Worm (Caenorhabditis elegans) whole organism, L2 larva: Measurements from ENCODE around the gene vps-36.

ENCODE experiments used
- C34F6.9 ChIP-seq: fragments of 150-350 bp; optimal IDR thresholded peaks from 2 replicates; lab custom pipeline; 2014; ENCODE audit warnings: missing biosample characterization, missing genetic modification characterization
- F13H6.1 ChIP-seq: sonication (generic microtip); optimal IDR thresholded peaks from 2 replicates; lab custom pipeline; 2016; ENCODE audit warnings: missing genetic modification characterization, missing compliant biosample characterization
- R02D3.7 ChIP-seq: fragments of 150-350 bp; optimal IDR thresholded peaks from 2 replicates; lab custom pipeline; 2014; ENCODE audit warnings: missing biosample characterization, missing genetic modification characterization
- Y55F3AM.14 ChIP-seq: fragments of 200-800 bp; sonication (Bioruptor generic); optimal IDR thresholded peaks from 2 replicates; lab custom pipeline; 2018; ENCODE audit warnings: mild to moderate bottlenecking, missing genetic modification characterization, missing compliant biosample characterization
- alr-1 ChIP-seq: fragments of 150-350 bp; optimal IDR thresholded peaks from 2 replicates; lab custom pipeline; 2014; ENCODE audit warnings: missing biosample characterization, missing genetic modification characterization
- aly-2 ChIP-seq: fragments of 150-350 bp; optimal IDR thresholded peaks from 2 replicates; lab custom pipeline; 2014; ENCODE audit warnings: missing biosample characterization, missing genetic modification characterization
- ama-1 ChIP-seq: fragments of 150-350 bp; optimal IDR thresholded peaks from 2 replicates; lab custom pipeline; 2018; ENCODE audit warnings: inconsistent platforms
- blmp-1 ChIP-seq: sonication (generic microtip); optimal IDR thresholded peaks from 2 replicates; lab custom pipeline; 2017; ENCODE audit warnings: missing genetic modification characterization, mild to moderate bottlenecking, missing compliant biosample characterization, antibody characterized with exemption, moderate library complexity; ENCODE audit not compliant: insufficient read depth
- ceh-16 ChIP-seq: fragments of 150-350 bp; optimal IDR thresholded peaks from 2 replicates; lab custom pipeline; 2014; ENCODE audit warnings: missing biosample characterization, missing genetic modification characterization
- ceh-82 ChIP-seq: fragments of 150-350 bp; optimal IDR thresholded peaks from 2 replicates; lab custom pipeline; 2014; ENCODE audit warnings: missing biosample characterization, missing genetic modification characterization
- crh-2 ChIP-seq: sonication (generic microtip); optimal IDR thresholded peaks from 2 replicates; lab custom pipeline; 2017; ENCODE audit warnings: missing biosample characterization, missing genetic modification characterization
- dmd-4 ChIP-seq: sonication (generic microtip); optimal IDR thresholded peaks from 2 replicates; lab custom pipeline; 2017; ENCODE audit warnings: missing biosample characterization, missing genetic modification characterization
- egl-27 ChIP-seq: sonication (generic microtip); optimal IDR thresholded peaks from 3 replicates; lab custom pipeline; 2017; ENCODE audit warnings: missing biosample characterization, missing genetic modification reagents, missing genetic modification characterization
- elt-1 ChIP-seq: fragments of 150-350 bp; optimal IDR thresholded peaks from 2 replicates; lab custom pipeline; 2014; ENCODE audit warnings: missing biosample characterization, missing genetic modification characterization
- elt-3 ChIP-seq: sonication (generic microtip); optimal IDR thresholded peaks from 2 replicates; lab custom pipeline; 2017; ENCODE audit warnings: missing biosample characterization, missing genetic modification characterization
- fos-1 ChIP-seq: fragments of 150-350 bp; optimal IDR thresholded peaks from 2 replicates; lab custom pipeline; 2014; ENCODE audit warnings: missing biosample characterization, missing genetic modification characterization
- gmeb-1 ChIP-seq: fragments of 150-350 bp; optimal IDR thresholded peaks from 2 replicates; lab custom pipeline; 2014; ENCODE audit warnings: missing biosample characterization, missing genetic modification characterization
- lin-13 ChIP-seq: fragments of 150-350 bp; optimal IDR thresholded peaks from 2 replicates; lab custom pipeline; 2014; ENCODE audit warnings: missing biosample characterization, missing genetic modification reagents, missing genetic modification characterization
- lsy-2 ChIP-seq, 2 experiments: fragments of 150-350 bp in 1 of 2; sonication (generic microtip) in 1 of 2; optimal IDR thresholded peaks; 2 replicates each; lab custom pipeline; 2014 to 2017; ENCODE audit warnings: missing biosample characterization in 2 of 2, missing genetic modification characterization in 2 of 2
- mab-5 ChIP-seq: fragments of 150-350 bp; optimal IDR thresholded peaks from 2 replicates; lab custom pipeline; 2014; ENCODE audit warnings: missing biosample characterization, missing genetic modification characterization
- mbf-1 ChIP-seq: sonication (generic microtip); optimal IDR thresholded peaks from 2 replicates; lab custom pipeline; 2017; ENCODE audit warnings: missing biosample characterization, missing genetic modification characterization
- mdl-1 ChIP-seq, 2 experiments: fragments of 150-350 bp in 1 of 2; sonication (generic microtip) in 1 of 2; optimal IDR thresholded peaks; 2 replicates each; lab custom pipeline; 2017; ENCODE audit warnings: missing biosample characterization in 2 of 2, missing genetic modification characterization in 2 of 2
- nhr-11 ChIP-seq: fragments of 150-350 bp; optimal IDR thresholded peaks from 2 replicates; lab custom pipeline; 2014; ENCODE audit warnings: missing biosample characterization, missing genetic modification characterization
- nhr-12 ChIP-seq: fragments of 150-350 bp; optimal IDR thresholded peaks from 2 replicates; lab custom pipeline; 2014; ENCODE audit warnings: missing biosample characterization, missing genetic modification characterization
- nhr-129 ChIP-seq: fragments of 150-350 bp; optimal IDR thresholded peaks from 2 replicates; lab custom pipeline; 2014; ENCODE audit warnings: missing biosample characterization, missing genetic modification characterization
- nhr-21 ChIP-seq: fragments of 150-350 bp; optimal IDR thresholded peaks from 2 replicates; lab custom pipeline; 2014; ENCODE audit warnings: missing biosample characterization, missing genetic modification characterization
- nhr-23 ChIP-seq: fragments of 150-350 bp; optimal IDR thresholded peaks from 2 replicates; lab custom pipeline; 2014; ENCODE audit warnings: missing biosample characterization, missing genetic modification reagents, missing genetic modification characterization
- nhr-237 ChIP-seq: fragments of 150-350 bp; optimal IDR thresholded peaks from 2 replicates; lab custom pipeline; 2014; ENCODE audit warnings: missing biosample characterization, missing genetic modification characterization
- nhr-25 ChIP-seq: fragments of 150-350 bp; sonication (generic microtip); optimal IDR thresholded peaks from 3 replicates; lab custom pipeline; 2014; ENCODE audit warnings: missing biosample characterization, missing genetic modification characterization
- nhr-6 ChIP-seq: fragments of 150-350 bp; optimal IDR thresholded peaks from 2 replicates; lab custom pipeline; 2014; ENCODE audit warnings: missing biosample characterization, missing genetic modification characterization
- nhr-77 ChIP-seq: fragments of 150-350 bp; optimal IDR thresholded peaks from 2 replicates; lab custom pipeline; 2014; ENCODE audit warnings: missing biosample characterization, missing genetic modification characterization
- sem-4 ChIP-seq: fragments of 150-350 bp; optimal IDR thresholded peaks from 2 replicates; lab custom pipeline; 2014; ENCODE audit warnings: missing biosample characterization, missing genetic modification reagents, missing genetic modification characterization
- skn-1 ChIP-seq: sonication (generic microtip); optimal IDR thresholded peaks from 2 replicates; lab custom pipeline; 2017; ENCODE audit warnings: missing biosample characterization, missing genetic modification characterization
- sma-3 ChIP-seq: sonication (generic microtip); optimal IDR thresholded peaks from 2 replicates; lab custom pipeline; 2016; ENCODE audit warnings: missing genetic modification reagents, missing genetic modification characterization, missing compliant biosample characterization
- sma-9 ChIP-seq, 2 experiments: fragments of 150-350 bp in 1 of 2; sonication (generic microtip) in 1 of 2; optimal IDR thresholded peaks; 2 replicates each; lab custom pipeline; 2014 to 2016; ENCODE audit warnings: missing genetic modification characterization in 2 of 2, mild to moderate bottlenecking in 1 of 2, missing biosample characterization in 1 of 2, missing compliant biosample characterization in 1 of 2, missing genetic modification reagents in 1 of 2, moderate library complexity in 1 of 2
- snpc-4 ChIP-seq: fragments of 150-350 bp; optimal IDR thresholded peaks from 2 replicates; lab custom pipeline; 2014; ENCODE audit warnings: missing biosample characterization, missing genetic modification characterization
- unc-55 ChIP-seq: fragments of 150-350 bp; sonication (generic microtip); optimal IDR thresholded peaks from 3 replicates; lab custom pipeline; 2014; ENCODE audit warnings: missing biosample characterization, missing genetic modification reagents, missing genetic modification characterization
- unc-62 ChIP-seq: fragments of 150-350 bp; optimal IDR thresholded peaks from 2 replicates; lab custom pipeline; 2014; ENCODE audit warnings: missing biosample characterization, missing genetic modification reagents, missing genetic modification characterization
- zag-1 ChIP-seq: fragments of 150-350 bp; optimal IDR thresholded peaks from 2 replicates; lab custom pipeline; 2014; ENCODE audit warnings: missing biosample characterization, missing genetic modification characterization
- ztf-1 ChIP-seq: fragments of 200-800 bp; sonication (Bioruptor generic); conservative IDR thresholded peaks from 2 replicates; pipeline ENCODE4 v1.3.6; 2022; ENCODE audit warnings: missing genetic modification characterization, missing compliant biosample characterization
- ztf-4 ChIP-seq: fragments of 150-350 bp; optimal IDR thresholded peaks from 2 replicates; lab custom pipeline; 2014; ENCODE audit warnings: missing biosample characterization, missing genetic modification characterization

Gene vps-36

ce11 chrV:10965501-10965900, 5.0 kb upstream of the vps-36 start, which contains the start of the genes ctf-4 and eef-1G (continued):
- TF ChIP-seq mab-5: peak; percentile 85
- peak; percentile 96 for TF ChIP-seq lin-13 (GFP tag; lab: Kevin White, UChicago)
- TF ChIP-seq sem-4: peak; percentile 97
- TF ChIP-seq gmeb-1 (tag; lab: Kevin White, UChicago): peak; percentile 97
- TF ChIP-seq egl-27 (tag; lab: Kevin White, UChicago): peak; percentile 82
- TF ChIP-seq nhr-77 (tag; lab: Kevin White, UChicago): peak; percentile 57
- peak; percentile 86 for TF ChIP-seq skn-1 (tag; lab: Kevin White, UChicago)
- TF ChIP-seq nhr-11 (tag; lab: Kevin White, UChicago): no peak
- no peak for TF ChIP-seq ztf-1
- TF ChIP-seq crh-2 (tag; lab: Kevin White, UChicago): peak; percentile 98
- peak; percentile 87 for TF ChIP-seq zag-1
- peak; percentile 98 for TF ChIP-seq nhr-21 (tag; lab: Kevin White, UChicago)
- TF ChIP-seq elt-1 (tag; lab: Kevin White, UChicago): no peak
- TF ChIP-seq ztf-4 (tag; lab: Kevin White, UChicago): peak; percentile 93

- TF ChIP-seq elt-3 (tag; lab: Kevin White, UChicago) (no peak), aly-2 (tag; lab: Kevin White, UChicago) (no peak), unc-55 (GFP tag; lab: Kevin White, UChicago) (peak; percentile 85), ama-1 (lab: Kevin White, UChicago) (no peak), mab-5 (peak; percentile 50), blmp-1 (tag; lab: Kevin White, UChicago) (peak; percentile 74), crh-2 (tag; lab: Kevin White, UChicago) (peak; percentile 75), snpc-4 (tag; lab: Kevin White, UChicago) (peak; percentile 11), nhr-6 (tag; lab: Kevin White, UChicago) (peak; percentile 63), elt-1 (tag; lab: Kevin White, UChicago) (no peak), egl-27 (tag; lab: Kevin White, UChicago) (peak; percentile 31), alr-1 (tag; lab: Kevin White, UChicago) (no peak), F13H6.1 (peak; percentile 90), nhr-237 (tag; lab: Kevin White, UChicago) (no peak), fos-1 (peak; percentile 32), sma-9 (GFP tag; optimal IDR thresholded peaks at IDR 0.05; lab: Kevin White, UChicago) (peak; percentile 88), sma-9 (tag; optimal IDR thresholded peaks at IDR 0.05; lab: Kevin White, UChicago) (no peak), nhr-77 (tag; lab: Kevin White, UChicago) (no peak), mdl-1 (tag; optimal IDR thresholded peaks at IDR 0.05; lab: Kevin White, UChicago) (peak in 1 of 2 experiments; percentile 55), lsy-2 (tag; optimal IDR thresholded peaks at IDR 0.05; lab: Kevin White, UChicago) (peak in 1 of 2 experiments; percentile 80), nhr-129 (tag; lab: Kevin White, UChicago) (peak; percentile 85), lin-13 (GFP tag; lab: Kevin White, UChicago) (peak; percentile 43), unc-62 (GFP tag; lab: Kevin White, UChicago) (no peak), ztf-4 (tag; lab: Kevin White, UChicago) (peak; percentile 52), dmd-4 (tag; lab: Kevin White, UChicago) (no peak), sem-4 (peak; percentile 74), zag-1 (peak; percentile 6), Y55F3AM.14 (peak; percentile 75), C34F6.9 (peak; percentile 84), nhr-25 (tag; lab: Kevin White, UChicago) (no peak), nhr-23 (tag; lab: Kevin White, UChicago) (no peak)
Observed at ce11 chrV:10961448-10961870, 990 bp upstream of the vps-36 start.

ce11 chrV:10958322-10958900, 2.1 kb downstream of the vps-36 start, which contains the start of gene pigt-1:
Gene pigt-1 (minus strand): TSS chrV:10958821.
- TF ChIP-seq nhr-12 (no peak), ceh-82 (tag; lab: Kevin White, UChicago) (no peak), nhr-129 (tag; lab: Kevin White, UChicago) (no peak), sma-3 (no peak), ceh-16 (tag; lab: Kevin White, UChicago) (no peak), lsy-2 (tag; optimal IDR thresholded peaks at IDR 0.05; lab: Kevin White, UChicago) (peak in 1 of 2 experiments; percentile 29), elt-1 (tag; lab: Kevin White, UChicago) (no peak), Y55F3AM.14 (peak; percentile 17), C34F6.9 (no peak), sma-9 (GFP tag; optimal IDR thresholded peaks at IDR 0.05; lab: Kevin White, UChicago) (peak; percentile 51), sma-9 (tag; optimal IDR thresholded peaks at IDR 0.05; lab: Kevin White, UChicago) (no peak), mdl-1 (tag; optimal IDR thresholded peaks at IDR 0.05; lab: Kevin White, UChicago) (no peak), R02D3.7 (tag; lab: Kevin White, UChicago) (no peak), crh-2 (tag; lab: Kevin White, UChicago) (peak; percentile 10), lin-13 (GFP tag; lab: Kevin White, UChicago) (peak; percentile 14), gmeb-1 (tag; lab: Kevin White, UChicago) (no peak), ama-1 (lab: Kevin White, UChicago) (no peak), elt-3 (tag; lab: Kevin White, UChicago) (no peak), alr-1 (tag; lab: Kevin White, UChicago) (no peak), ztf-4 (tag; lab: Kevin White, UChicago) (no peak), unc-55 (GFP tag; lab: Kevin White, UChicago) (no peak), unc-62 (GFP tag; lab: Kevin White, UChicago) (no peak), sem-4 (no peak), ztf-1 (no peak), mbf-1 (tag; lab: Kevin White, UChicago) (no peak)
